Worm (Caenorhabditis elegans) whole organism, L4 larva: ENCODE results near the gene mig-32.

Experiments
- F37D6.2 ChIP-seq: sonication (generic microtip); optimal IDR thresholded peaks from 2 replicates; lab custom pipeline; 2016; ENCODE audit warnings: mild to moderate bottlenecking, missing genetic modification characterization, missing compliant biosample characterization
- F44E2.7 ChIP-seq: fragments of 200-800 bp; sonication (Bioruptor generic); IDR thresholded peaks from 2 replicates; pipeline ENCODE4 v2.1.2; 2022; ENCODE audit warnings: missing genetic modification characterization, missing compliant biosample characterization
- R02D3.7 ChIP-seq: fragments of 150-350 bp; sonication (generic microtip); optimal IDR thresholded peaks from 3 replicates; lab custom pipeline; 2014; ENCODE audit warnings: missing biosample characterization, missing genetic modification characterization
- Y105C5A.15 ChIP-seq: fragments of 200-800 bp; sonication (Bioruptor generic); IDR thresholded peaks from 2 replicates; pipeline ENCODE4 v1.3.6; 2022; ENCODE audit warnings: missing genetic modification characterization, missing compliant biosample characterization
- ZK337.2 ChIP-seq: fragments of 200-800 bp; sonication (Bioruptor generic); IDR thresholded peaks from 2 replicates; pipeline ENCODE4 v1.3.6; 2022; ENCODE audit warnings: missing genetic modification reagents, missing genetic modification characterization, missing compliant biosample characterization
- ZK546.5 ChIP-seq, 2 experiments: sonication (generic microtip); optimal IDR thresholded peaks; 2 replicates each; lab custom pipeline; 2017; ENCODE audit warnings: missing biosample characterization in 2 of 2, missing genetic modification characterization in 2 of 2
- aly-2 ChIP-seq: sonication (generic microtip); optimal IDR thresholded peaks from 2 replicates; lab custom pipeline; 2018; ENCODE audit warnings: missing biosample characterization, missing genetic modification characterization
- arid-1 ChIP-seq: fragments of 200-800 bp; sonication (Bioruptor generic); conservative IDR thresholded peaks from 2 replicates; pipeline ENCODE4 v1.3.6; 2022; ENCODE audit warnings: missing genetic modification reagents, missing genetic modification characterization, missing compliant biosample characterization
- ceh-20 ChIP-seq: fragments of 200-800 bp; sonication (Bioruptor generic); IDR thresholded peaks from 2 replicates; pipeline ENCODE4 v1.3.6; 2022; ENCODE audit warnings: missing genetic modification reagents, missing genetic modification characterization, missing compliant biosample characterization
- ceh-82 ChIP-seq: sonication (generic microtip); optimal IDR thresholded peaks from 2 replicates; lab custom pipeline; 2017; ENCODE audit warnings: missing biosample characterization, missing genetic modification characterization
- ces-1 ChIP-seq: fragments of 150-350 bp; sonication (generic microtip); optimal IDR thresholded peaks from 4 replicates; lab custom pipeline; 2014; ENCODE audit warnings: missing biosample characterization, missing genetic modification reagents, missing genetic modification characterization
- daf-16 ChIP-seq, 3 experiments: sonication (generic microtip); optimal IDR thresholded peaks; 2 replicates each; lab custom pipeline; 2016 to 2017; ENCODE audit warnings: missing genetic modification characterization in 3 of 3, missing genetic modification reagents in 3 of 3, mild to moderate bottlenecking in 2 of 3, missing compliant biosample characterization in 2 of 3, missing biosample characterization in 1 of 3, moderate library complexity in 1 of 3
- dmd-8 ChIP-seq: fragments of 200-800 bp; sonication (Bioruptor generic); IDR thresholded peaks from 2 replicates; pipeline ENCODE4 v1.3.6; 2022; ENCODE audit warnings: missing genetic modification characterization, missing compliant biosample characterization
- dpl-1 ChIP-seq: fragments of 150-350 bp; optimal IDR thresholded peaks from 2 replicates; lab custom pipeline; 2014; ENCODE audit warnings: missing biosample characterization, missing genetic modification reagents, missing genetic modification characterization
- egl-27 ChIP-seq: sonication (generic microtip); optimal IDR thresholded peaks from 3 replicates; lab custom pipeline; 2017; ENCODE audit warnings: missing biosample characterization, missing genetic modification reagents, missing genetic modification characterization
- egl-43 ChIP-seq: fragments of 200-800 bp; sonication (Bioruptor generic); IDR thresholded peaks from 2 replicates; pipeline ENCODE4 v1.3.6; 2022; ENCODE audit warnings: missing genetic modification reagents, missing genetic modification characterization, missing compliant biosample characterization
- hif-1 ChIP-seq, 2 experiments: sonication (generic microtip); optimal IDR thresholded peaks; 2 replicates each; lab custom pipeline; 2016 to 2017; ENCODE audit warnings: missing compliant biosample characterization in 2 of 2, missing genetic modification characterization in 2 of 2, missing genetic modification reagents in 2 of 2, missing genotype in 2 of 2, mild to moderate bottlenecking in 1 of 2
- hlh-11 ChIP-seq: fragments of 200-800 bp; sonication (Bioruptor generic); optimal IDR thresholded peaks from 2 replicates; lab custom pipeline; 2018; ENCODE audit warnings: mild to moderate bottlenecking, missing genetic modification characterization, missing compliant biosample characterization
- hlh-30 ChIP-seq: sonication (generic microtip); optimal IDR thresholded peaks from 2 replicates; lab custom pipeline; 2017; ENCODE audit warnings: antibody characterized with exemption, mild to moderate bottlenecking, missing genetic modification characterization, missing compliant biosample characterization; ENCODE audit not compliant: insufficient read depth
- lim-7 ChIP-seq: fragments of 200-800 bp; sonication (Bioruptor generic); IDR thresholded peaks from 2 replicates; pipeline ENCODE4 v1.3.6; 2022; ENCODE audit warnings: missing genetic modification characterization, missing compliant biosample characterization
- lin-1 ChIP-seq: fragments of 200-800 bp; sonication (Bioruptor generic); IDR thresholded peaks from 2 replicates; pipeline ENCODE4 v1.3.6; 2022; ENCODE audit warnings: missing genetic modification reagents, missing genetic modification characterization, missing compliant biosample characterization
- lin-13 ChIP-seq: fragments of 150-350 bp; optimal IDR thresholded peaks from 2 replicates; lab custom pipeline; 2014; ENCODE audit warnings: missing biosample characterization, missing genetic modification reagents, missing genetic modification characterization
- lin-29 ChIP-seq: fragments of 200-800 bp; sonication (Bioruptor generic); IDR thresholded peaks from 2 replicates; pipeline ENCODE4 v1.3.6; 2022; ENCODE audit warnings: missing genetic modification reagents, missing genetic modification characterization, missing compliant biosample characterization
- lin-38 ChIP-seq: fragments of 200-800 bp; sonication (Bioruptor generic); IDR thresholded peaks from 2 replicates; pipeline ENCODE4 v1.3.6; 2022; ENCODE audit warnings: missing genetic modification reagents, missing genetic modification characterization, missing compliant biosample characterization
- lir-3 ChIP-seq: sonication (generic microtip); optimal IDR thresholded peaks from 2 replicates; lab custom pipeline; 2016; ENCODE audit warnings: mild to moderate bottlenecking, missing genetic modification characterization, missing compliant biosample characterization
- mdl-1 ChIP-seq, 2 experiments: fragments of 150-350 bp in 1 of 2; sonication (generic microtip) in 1 of 2; optimal IDR thresholded peaks; 2 replicates each; lab custom pipeline; 2014 to 2017; ENCODE audit warnings: missing biosample characterization in 2 of 2, missing genetic modification characterization in 2 of 2
- mdt-29 ChIP-seq: fragments of 200-800 bp; sonication (Bioruptor generic); IDR thresholded peaks from 2 replicates; pipeline ENCODE4 v1.3.6; 2022; ENCODE audit warnings: missing genetic modification reagents, missing genetic modification characterization, missing compliant biosample characterization
- mxl-2 ChIP-seq: fragments of 200-800 bp; sonication (Bioruptor generic); conservative IDR thresholded peaks from 2 replicates; pipeline ENCODE4 v1.3.6; 2022; ENCODE audit warnings: missing genetic modification reagents, missing genetic modification characterization, missing compliant biosample characterization
- nhr-102 ChIP-seq: sonication (generic microtip); optimal IDR thresholded peaks from 2 replicates; lab custom pipeline; 2016; ENCODE audit warnings: mild to moderate bottlenecking, missing genetic modification characterization, moderate library complexity, missing compliant biosample characterization
- nhr-6 ChIP-seq: fragments of 150-350 bp; optimal IDR thresholded peaks from 2 replicates; lab custom pipeline; 2014; ENCODE audit warnings: missing biosample characterization, missing genetic modification characterization
- pha-4 ChIP-seq, 2 experiments: fragments of 150-350 bp in 1 of 2; fragments of 200-800 bp in 1 of 2; sonication (Bioruptor generic) in 1 of 2; IDR thresholded peaks in 1 of 2; optimal IDR thresholded peaks in 1 of 2; 2 replicates each; pipeline versions ENCODE4 v1.3.6 to Lab custom; 2014 to 2022; ENCODE audit warnings: missing genetic modification characterization in 2 of 2, missing genetic modification reagents in 2 of 2, missing biosample characterization in 1 of 2, missing compliant biosample characterization in 1 of 2
- pqm-1 ChIP-seq: sonication (generic microtip); optimal IDR thresholded peaks from 2 replicates; lab custom pipeline; 2017; ENCODE audit warnings: missing biosample characterization, missing genetic modification characterization
- saeg-2 ChIP-seq: fragments of 200-800 bp; sonication (Bioruptor generic); IDR thresholded peaks from 2 replicates; pipeline ENCODE4 v1.3.6; 2022; ENCODE audit warnings: missing genetic modification reagents, missing genetic modification characterization, missing compliant biosample characterization
- set-16 ChIP-seq: fragments of 200-800 bp; sonication (Bioruptor generic); IDR thresholded peaks from 2 replicates; pipeline ENCODE4 v1.3.6; 2022; ENCODE audit warnings: missing genetic modification reagents, missing genetic modification characterization, missing compliant biosample characterization
- spr-1 ChIP-seq: sonication (generic microtip); optimal IDR thresholded peaks from 2 replicates; lab custom pipeline; 2016; ENCODE audit warnings: mild to moderate bottlenecking, missing genetic modification characterization, missing compliant biosample characterization
- spr-3 ChIP-seq: fragments of 200-800 bp; sonication (Bioruptor generic); optimal IDR thresholded peaks from 2 replicates; lab custom pipeline; 2018; ENCODE audit warnings: mild to moderate bottlenecking, missing genetic modification characterization, missing compliant biosample characterization
- tra-1 ChIP-seq: fragments of 200-800 bp; sonication (Bioruptor generic); IDR thresholded peaks from 2 replicates; pipeline ENCODE4 v1.3.6; 2022; ENCODE audit warnings: missing genetic modification reagents, missing genetic modification characterization, missing compliant biosample characterization
- unc-39 ChIP-seq: sonication (generic microtip); optimal IDR thresholded peaks from 2 replicates; lab custom pipeline; 2017; ENCODE audit warnings: missing biosample characterization, missing genetic modification characterization
- unc-62 ChIP-seq, 3 experiments: fragments of 150-350 bp in 1 of 3; sonication (generic microtip); optimal IDR thresholded peaks in 2 of 3; peaks in 1 of 3; 1 replicate in 1 of 3; 2 replicates in 2 of 3; lab custom pipeline; 2014 to 2017; ENCODE audit warnings: missing biosample characterization in 3 of 3, missing genetic modification characterization in 3 of 3, missing genetic modification reagents in 3 of 3, missing genotype in 1 of 3
- zag-1 ChIP-seq: fragments of 150-350 bp; optimal IDR thresholded peaks from 2 replicates; lab custom pipeline; 2014; ENCODE audit warnings: missing biosample characterization, missing genetic modification characterization
- zfp-3 ChIP-seq: fragments of 200-800 bp; sonication (Bioruptor generic); conservative IDR thresholded peaks from 2 replicates; pipeline ENCODE4 v1.3.6; 2022; ENCODE audit warnings: missing genetic modification reagents, missing genetic modification characterization, missing compliant biosample characterization
- zip-11 ChIP-seq: fragments of 200-800 bp; sonication (Bioruptor generic); IDR thresholded peaks from 2 replicates; pipeline ENCODE4 v1.3.6; 2022; ENCODE audit warnings: missing genetic modification characterization, missing compliant biosample characterization
- zip-2 ChIP-seq: fragments of 150-350 bp; optimal IDR thresholded peaks from 2 replicates; lab custom pipeline; 2014; ENCODE audit warnings: missing biosample characterization, missing genetic modification characterization

mig-32 gene

DNA sequence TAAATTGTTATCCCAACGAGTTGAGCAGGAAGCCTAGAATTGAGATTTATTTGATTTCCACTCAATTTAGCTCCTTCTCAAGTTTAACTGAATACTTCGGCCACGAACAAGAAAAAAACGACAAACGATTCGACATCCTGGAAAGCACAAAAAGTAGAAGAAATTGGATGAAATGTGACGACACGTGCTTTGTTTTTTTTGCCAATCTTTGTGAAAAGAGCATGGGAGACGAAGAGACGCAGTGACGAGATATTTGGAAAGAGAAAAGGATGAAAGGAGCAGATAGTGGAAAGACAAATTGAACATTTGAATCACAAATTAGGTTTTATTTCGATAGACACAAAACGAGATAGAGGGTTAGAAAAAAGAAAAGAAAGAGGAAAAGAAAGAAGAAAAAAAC is 22.5 kb upstream of the mig-32 start (continued):
- TF ChIP-seq ZK546.5 (tag; optimal IDR thresholded peaks at IDR 0.05; lab: Kevin White, UChicago) (no peak), ZK337.2 (no peak), lim-7 (GFP tag; lab: Robert Waterston, UW) (no peak), nhr-6 (no peak), lin-38 (GFP tag; lab: Robert Waterston, UW) (no peak), mdt-29 (GFP tag; lab: Robert Waterston, UW) (no peak), F37D6.2 (no peak), hlh-11 (tag; lab: Kevin White, UChicago) (no peak), mdl-1 (tag; optimal IDR thresholded peaks at IDR 0.05; lab: Kevin White, UChicago) (peak in 1 of 2 experiments; percentile 24), lin-1 (no peak), R02D3.7 (no peak), ceh-82 (tag; lab: Kevin White, UChicago) (no peak), ces-1 (GFP tag; lab: Kevin White, UChicago) (peak; percentile 28), lir-3 (tag; lab: Kevin White, UChicago) (no peak), lin-13 (GFP tag; lab: Kevin White, UChicago) (no peak), Y105C5A.15 (GFP tag; lab: Robert Waterston, UW) (no peak), egl-43 (no peak)

DNA sequence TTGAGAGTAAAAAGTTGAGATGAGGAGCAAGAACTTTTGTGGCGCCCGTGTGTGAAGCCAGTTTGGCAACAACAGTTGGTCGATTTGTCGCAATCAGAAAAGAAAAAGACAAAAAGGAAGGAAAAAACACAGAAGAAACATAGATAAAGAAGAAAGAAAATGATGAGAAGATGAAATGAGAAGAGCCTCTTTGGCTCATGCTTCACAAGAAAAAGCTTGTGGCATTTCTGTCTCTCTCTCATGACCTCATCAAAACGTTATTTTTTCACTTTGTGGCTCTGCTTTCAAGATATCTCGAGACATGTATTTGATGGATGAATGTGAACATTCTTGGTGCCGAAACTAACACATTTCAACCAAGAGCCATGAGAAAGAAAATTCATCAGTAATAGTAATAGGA is 21.0 kb upstream of the mig-32 start:
- TF ChIP-seq F44E2.7 (GFP tag; lab: Robert Waterston, UW) (no peak), ZK546.5 (tag; optimal IDR thresholded peaks at IDR 0.05; lab: Kevin White, UChicago) (no peak), lin-1 (no peak), unc-39 (tag; lab: Kevin White, UChicago) (no peak), spr-1 (tag; lab: Kevin White, UChicago) (no peak), saeg-2 (GFP tag; lab: Robert Waterston, UW) (no peak), spr-3 (no peak), unc-62 (GFP tag; optimal IDR thresholded peaks at IDR 0.05 in 1 of 2; lab: Kevin White, UChicago) (peak in 1 of 2 experiments; percentile 10), unc-62 (tag; optimal IDR thresholded peaks at IDR 0.05; lab: Kevin White, UChicago) (no peak), nhr-102 (tag; lab: Kevin White, UChicago) (no peak), pha-4 (GFP tag; IDR thresholded peaks at IDR 0.05; lab: Robert Waterston, UW) (no peak), pha-4 (tag; optimal IDR thresholded peaks at IDR 0.05; lab: Kevin White, UChicago) (no peak), hlh-30 (tag; lab: Kevin White, UChicago) (peak; percentile 56), dpl-1 (GFP tag; lab: Kevin White, UChicago) (no peak), mxl-2 (no peak), aly-2 (no peak), set-16 (no peak), Y105C5A.15 (GFP tag; lab: Robert Waterston, UW) (no peak), zfp-3 (no peak), tra-1 (no peak), zip-2 (no peak), egl-27 (tag; lab: Kevin White, UChicago) (no peak), zip-11 (GFP tag; lab: Robert Waterston, UW) (no peak), dmd-8 (no peak), arid-1 (no peak), pqm-1 (tag; lab: Kevin White, UChicago) (no peak), lir-3 (tag; lab: Kevin White, UChicago) (no peak), ceh-20 (GFP tag; lab: Robert Waterston, UW) (no peak), daf-16 (GFP tag; optimal IDR thresholded peaks at IDR 0.05; lab: Kevin White, UChicago) (peak in 1 of 2 experiments; percentile 21), daf-16 (tag; optimal IDR thresholded peaks at IDR 0.05; lab: Kevin White, UChicago) (no peak), hlh-11 (tag; lab: Kevin White, UChicago) (peak; percentile 42), zag-1 (tag; lab: Kevin White, UChicago) (no peak), hif-1 (tag; optimal IDR thresholded peaks at IDR 0.05; lab: Kevin White, UChicago) (no peak), lin-29 (no peak)
